Fruit fly (Drosophila melanogaster) whole organism, adult: ENCODE results near the gene CG8568.

Source experiments
- CG7101 ChIP-seq: fragments of 200-800 bp; sonication (Bioruptor generic); optimal IDR thresholded peaks from 2 replicates; lab custom pipeline; 2018; ENCODE audit warnings: missing biosample characterization, mild to moderate bottlenecking, missing genetic modification characterization, moderate library complexity
- Mnt ChIP-seq: fragments of 200-800 bp; sonication (Bioruptor generic); optimal IDR thresholded peaks from 2 replicates; lab custom pipeline; 2016; ENCODE audit warnings: missing biosample characterization, mild to moderate bottlenecking, missing genetic modification characterization
- bab1 ChIP-seq: fragments of 200-800 bp; sonication (Bioruptor generic); optimal IDR thresholded peaks from 3 replicates; lab custom pipeline; 2019; ENCODE audit warnings: missing biosample characterization, mild to moderate bottlenecking, missing genetic modification characterization, moderate library complexity
- cic ChIP-seq: fragments of 200-800 bp; sonication (Bioruptor generic); optimal IDR thresholded peaks from 2 replicates; lab custom pipeline; 2017; ENCODE audit warnings: missing biosample characterization, mild to moderate bottlenecking, missing genetic modification characterization, moderate library complexity
- toe ChIP-seq: fragments of 200-800 bp; sonication (Bioruptor generic); optimal IDR thresholded peaks from 2 replicates; lab custom pipeline; 2016; ENCODE audit warnings: missing biosample characterization, missing genetic modification characterization

- TF ChIP-seq cic (GFP tag; lab: Kevin White, UChicago) (no peak), bab1 (no peak), toe (GFP tag; lab: Kevin White, UChicago) (no peak), CG7101 (tag; lab: Kevin White, UChicago) (no peak), Mnt (GFP tag; lab: Kevin White, UChicago) (no peak)
Observed at dm6 chrX:17473879-17474278, 21.5 kb upstream of the CG8568 start.
